Fruit fly (Drosophila melanogaster) whole organism, wandering third instar larva: ENCODE data around the gene Acp1.
A peak's percentile ranks its signal among the peaks of the same experiment; 100 is the strongest.

Experiments
- Abd-B ChIP-seq: fragments of >200 bp; optimal IDR thresholded peaks from 2 replicates; lab custom pipeline; 2017; ENCODE audit warnings: missing biosample characterization, missing genetic modification characterization
- CG32264 ChIP-seq: fragments of 200-800 bp; sonication (Bioruptor generic); optimal IDR thresholded peaks from 2 replicates; lab custom pipeline; 2016; ENCODE audit warnings: missing biosample characterization, missing genetic modification characterization
- CrebA ChIP-seq: fragments of 200-800 bp; sonication (Bioruptor generic); optimal IDR thresholded peaks from 2 replicates; lab custom pipeline; 2016; ENCODE audit warnings: missing biosample characterization, mild to moderate bottlenecking, missing genetic modification characterization, borderline replicate concordance
- Dfd ChIP-seq: fragments of >200 bp; optimal IDR thresholded peaks from 2 replicates; lab custom pipeline; 2017; ENCODE audit warnings: missing biosample characterization, missing genetic modification characterization
- Dif ChIP-seq: fragments of 200-275, 200-300 bp; sonication (Bioruptor generic); optimal IDR thresholded peaks from 2 replicates; lab custom pipeline; 2018; ENCODE audit warnings: missing biosample characterization, missing genetic modification characterization; ENCODE audit not compliant: partially characterized antibody
- HLH106 ChIP-seq: fragments of 200-800 bp; optimal IDR thresholded peaks from 3 replicates; lab custom pipeline; 2019; ENCODE audit warnings: missing biosample characterization, mild to moderate bottlenecking, missing genetic modification characterization, moderate library complexity
- Hnf4 ChIP-seq: fragments of 200-800 bp; sonication (Bioruptor generic); optimal IDR thresholded peaks from 2 replicates; lab custom pipeline; 2016; ENCODE audit warnings: missing biosample characterization, mild to moderate bottlenecking, missing genetic modification characterization
- Hr78 ChIP-seq: fragments of >200 bp; optimal IDR thresholded peaks from 2 replicates; lab custom pipeline; 2017; ENCODE audit warnings: missing biosample characterization, missing genetic modification characterization
- Hr83 ChIP-seq: fragments of 200-300 bp; sonication (Bioruptor generic); optimal IDR thresholded peaks from 2 replicates; lab custom pipeline; 2016; ENCODE audit warnings: missing biosample characterization, mild to moderate bottlenecking, missing genetic modification characterization, moderate library complexity; ENCODE audit not compliant: poor library complexity, severe bottlenecking
- Jra ChIP-seq: sonication (Bioruptor generic); optimal IDR thresholded peaks from 2 replicates; lab custom pipeline; 2016; ENCODE audit warnings: missing biosample characterization, missing genetic modification characterization
- Mio ChIP-seq: sonication (Bioruptor generic); optimal IDR thresholded peaks from 2 replicates; lab custom pipeline; 2016; ENCODE audit warnings: missing biosample characterization, missing genetic modification characterization
- Myc ChIP-seq: fragments of >200 bp; optimal IDR thresholded peaks from 2 replicates; lab custom pipeline; 2017
- N ChIP-seq: fragments of >200 bp; optimal IDR thresholded peaks from 2 replicates; lab custom pipeline; 2018; ENCODE audit warnings: missing biosample characterization, missing external identifiers, missing genetic modification characterization
- OdsH ChIP-seq: fragments of 200-800 bp; sonication (Bioruptor generic); optimal IDR thresholded peaks from 2 replicates; lab custom pipeline; 2016; ENCODE audit warnings: missing biosample characterization, mild to moderate bottlenecking, missing genetic modification characterization
- Rel ChIP-seq, 2 experiments: fragments of 200-800 bp; sonication (Bioruptor generic) in 1 of 2; optimal IDR thresholded peaks; 2 replicates in 1 of 2; 3 replicates in 1 of 2; lab custom pipeline; 2016 to 2019; ENCODE audit warnings: mild to moderate bottlenecking in 2 of 2, missing biosample characterization in 2 of 2, missing genetic modification characterization in 2 of 2, moderate library complexity in 1 of 2
- Sp1 ChIP-seq: fragments of 200-800 bp; sonication (Bioruptor generic); optimal IDR thresholded peaks from 3 replicates; lab custom pipeline; 2019; ENCODE audit warnings: missing biosample characterization, mild to moderate bottlenecking, missing genetic modification characterization, moderate library complexity
- Vsx2 ChIP-seq: fragments of 200-300, 225-300 bp; sonication (Bioruptor generic); optimal IDR thresholded peaks from 2 replicates; lab custom pipeline; 2018; ENCODE audit warnings: missing biosample characterization, missing genetic modification characterization; ENCODE audit not compliant: partially characterized antibody
- br ChIP-seq: fragments of 200-800 bp; sonication (Bioruptor generic); optimal IDR thresholded peaks from 2 replicates; lab custom pipeline; 2016; ENCODE audit warnings: missing biosample characterization, missing genetic modification characterization
- brk ChIP-seq: fragments of 200-800 bp; sonication (Bioruptor generic); optimal IDR thresholded peaks from 2 replicates; lab custom pipeline; 2016; ENCODE audit warnings: missing biosample characterization, mild to moderate bottlenecking, missing genetic modification characterization
- dl ChIP-seq, 2 experiments: fragments of 175-275, 200-275 bp in 1 of 2; fragments of 200-275 bp in 1 of 2; sonication (Bioruptor generic); optimal IDR thresholded peaks; lab custom pipeline; 2018; ENCODE audit warnings: mild to moderate bottlenecking in 2 of 2, missing biosample characterization in 2 of 2, missing genetic modification characterization in 2 of 2, moderate library complexity in 2 of 2; ENCODE audit not compliant: partially characterized antibody in 2 of 2, insufficient read depth in 1 of 2
- ey ChIP-seq: fragments of 200-800 bp; sonication (Bioruptor generic); optimal IDR thresholded peaks from 2 replicates; lab custom pipeline; 2016; ENCODE audit warnings: missing biosample characterization, missing genetic modification characterization
- foxo ChIP-seq, 2 experiments: fragments of 200-800 bp; sonication (Bioruptor generic); optimal IDR thresholded peaks; 2 replicates in 1 of 2; 3 replicates in 1 of 2; lab custom pipeline; 2016 to 2017; ENCODE audit warnings: missing biosample characterization in 2 of 2, missing genetic modification characterization in 2 of 2
- fru ChIP-seq: fragments of 200-800 bp; sonication (Bioruptor generic); optimal IDR thresholded peaks from 3 replicates; lab custom pipeline; 2016; ENCODE audit warnings: missing biosample characterization, mild to moderate bottlenecking, missing genetic modification characterization
- h ChIP-seq: fragments of 200-800 bp; sonication (Bioruptor generic); optimal IDR thresholded peaks from 3 replicates; lab custom pipeline; 2016; ENCODE audit warnings: missing biosample characterization, mild to moderate bottlenecking, missing genetic modification characterization
- jim ChIP-seq: fragments of 175-275, 200-325 bp; sonication (Bioruptor generic); optimal IDR thresholded peaks from 2 replicates; lab custom pipeline; 2016; ENCODE audit warnings: missing biosample characterization, mild to moderate bottlenecking, missing genetic modification characterization
- lola ChIP-seq: fragments of >200 bp; optimal IDR thresholded peaks from 2 replicates; lab custom pipeline; 2017; ENCODE audit warnings: missing biosample characterization, missing genetic modification characterization
- pan ChIP-seq: fragments of >200 bp; optimal IDR thresholded peaks from 2 replicates; lab custom pipeline; 2017
- psq ChIP-seq: fragments of 200-800 bp; sonication (Bioruptor generic); optimal IDR thresholded peaks from 3 replicates; lab custom pipeline; 2017; ENCODE audit warnings: missing biosample characterization, mild to moderate bottlenecking, missing genetic modification characterization, moderate library complexity
- rgr ChIP-seq: fragments of 200-800 bp; sonication (Bioruptor generic); optimal IDR thresholded peaks from 3 replicates; lab custom pipeline; 2016; ENCODE audit warnings: missing biosample characterization, mild to moderate bottlenecking, missing genetic modification characterization
- sage ChIP-seq: fragments of 200-800 bp; sonication (Bioruptor generic); optimal IDR thresholded peaks from 2 replicates; lab custom pipeline; 2016; ENCODE audit warnings: missing biosample characterization, mild to moderate bottlenecking, missing genetic modification characterization
- sv ChIP-seq: fragments of 200-800 bp; sonication (Bioruptor generic); optimal IDR thresholded peaks from 3 replicates; lab custom pipeline; 2016; ENCODE audit warnings: missing biosample characterization, missing genetic modification characterization
- tai ChIP-seq: sonication (Bioruptor generic); optimal IDR thresholded peaks from 2 replicates; lab custom pipeline; 2016; ENCODE audit warnings: missing biosample characterization, missing genetic modification characterization
- usp ChIP-seq: fragments of >200 bp; optimal IDR thresholded peaks from 2 replicates; lab custom pipeline; 2017; ENCODE audit warnings: missing biosample characterization, missing genetic modification characterization
- woc ChIP-seq: sonication (Bioruptor generic); optimal IDR thresholded peaks from 2 replicates; lab custom pipeline; 2016; ENCODE audit warnings: missing biosample characterization, mild to moderate bottlenecking, missing genetic modification characterization

The Acp1 gene

dm6 chr2L:7790081-7790447 is 48.7 kb upstream of the Acp1 start:
- TF ChIP-seq br (GFP tag; lab: Kevin White, UChicago) (no peak), ey (no peak), Hr78 (no peak), foxo (GFP tag; optimal IDR thresholded peaks at IDR 0.05; lab: Kevin White, UChicago) (no peak), Dfd (no peak), Myc (lab: Kevin White, UChicago) (no peak), CG32264 (GFP tag; lab: Kevin White, UChicago) (no peak), usp (GFP tag; lab: Kevin White, UChicago) (no peak), CrebA (GFP tag; lab: Kevin White, UChicago) (no peak)

dm6 chr2L:7788952-7789466 is 47.7 kb upstream of the Acp1 start:
- TF ChIP-seq Dfd (no peak), sage (GFP tag; lab: Kevin White, UChicago) (no peak), rgr (GFP tag; lab: Kevin White, UChicago) (no peak), brk (GFP tag; lab: Kevin White, UChicago) (no peak), dl (GFP tag; optimal IDR thresholded peaks at IDR 0.05; lab: Kevin White, UChicago; ENCODE audit: insufficient read depth in 1 of 2, partially characterized antibody in 2 of 2) (no peak), tai (GFP tag; lab: Kevin White, UChicago) (no peak), OdsH (GFP tag; lab: Kevin White, UChicago) (no peak), N (no peak), Mio (no peak), Myc (lab: Kevin White, UChicago) (no peak), woc (GFP tag; lab: Kevin White, UChicago) (no peak), Hnf4 (GFP tag; lab: Kevin White, UChicago) (no peak), br (GFP tag; lab: Kevin White, UChicago) (no peak)

- TF ChIP-seq ey (peak; percentile 56), Hr78 (no peak), CrebA (GFP tag; lab: Kevin White, UChicago) (no peak), Myc (lab: Kevin White, UChicago) (no peak), fru (peak; percentile 58), OdsH (GFP tag; lab: Kevin White, UChicago) (peak; percentile 58), foxo (GFP tag; optimal IDR thresholded peaks at IDR 0.05; lab: Kevin White, UChicago) (peak in 1 of 2 experiments; percentile 74), Jra (GFP tag; lab: Kevin White, UChicago) (peak; percentile 6), HLH106 (peak; percentile 57), br (GFP tag; lab: Kevin White, UChicago) (peak; percentile 52), psq (GFP tag; lab: Kevin White, UChicago) (peak; percentile 49), h (GFP tag; lab: Kevin White, UChicago) (peak; percentile 68), Rel (GFP tag; optimal IDR thresholded peaks at IDR 0.05; lab: Kevin White, UChicago) (peak; percentile 8), Rel (tag; optimal IDR thresholded peaks at IDR 0.05; lab: Kevin White, UChicago) (no peak), sv (GFP tag; lab: Kevin White, UChicago) (peak; percentile 24), sage (GFP tag; lab: Kevin White, UChicago) (peak; percentile 56), Hr83 (GFP tag; lab: Kevin White, UChicago) (peak; percentile 61), Sp1 (GFP tag; lab: Kevin White, UChicago) (no peak), rgr (GFP tag; lab: Kevin White, UChicago) (peak; percentile 66)
Observed at dm6 chr2L:7782788-7783401, 41.6 kb upstream of the Acp1 start, which contains the start of gene Brd7-9. Gene Brd7-9, plus strand, starts transcription at chr2L:7782865.

dm6 chr2L:7781165-7781564 is 39.8 kb upstream of the Acp1 start, which contains the start of gene CG7164:
Gene CG7164, plus strand, starts transcription at chr2L:7781465.
- TF ChIP-seq Dif: no peak
- TF ChIP-seq dl (GFP tag; optimal IDR thresholded peaks at IDR 0.05; lab: Kevin White, UChicago; ENCODE audit: insufficient read depth in 1 of 2, partially characterized antibody in 2 of 2): no peak
- no peak for TF ChIP-seq brk (GFP tag; lab: Kevin White, UChicago)
- no peak for TF ChIP-seq br (GFP tag; lab: Kevin White, UChicago)
- no peak for TF ChIP-seq Vsx2 (GFP tag; lab: Kevin White, UChicago)
- no peak for TF ChIP-seq Dfd
- no peak for TF ChIP-seq sv (GFP tag; lab: Kevin White, UChicago)
- no peak for TF ChIP-seq h (GFP tag; lab: Kevin White, UChicago)
- no peak for TF ChIP-seq sage (GFP tag; lab: Kevin White, UChicago)
- TF ChIP-seq Hnf4 (GFP tag; lab: Kevin White, UChicago): no peak
- no peak for TF ChIP-seq CrebA (GFP tag; lab: Kevin White, UChicago)
- no peak for TF ChIP-seq Abd-B (GFP tag; lab: Kevin White, UChicago)
- no peak for TF ChIP-seq pan
- no peak for TF ChIP-seq Rel (GFP tag; optimal IDR thresholded peaks at IDR 0.05; lab: Kevin White, UChicago)
- TF ChIP-seq Rel (tag; optimal IDR thresholded peaks at IDR 0.05; lab: Kevin White, UChicago): no peak
- TF ChIP-seq Myc (lab: Kevin White, UChicago): no peak
- no peak for TF ChIP-seq lola (GFP tag; lab: Kevin White, UChicago)
- no peak for TF ChIP-seq jim (GFP tag; lab: Kevin White, UChicago)
- no peak for TF ChIP-seq CG32264 (GFP tag; lab: Kevin White, UChicago)
- TF ChIP-seq ey: no peak
